Worm (Caenorhabditis elegans): ENCODE data around the gene T18D3.6.

Gene T18D3.6

DNA sequence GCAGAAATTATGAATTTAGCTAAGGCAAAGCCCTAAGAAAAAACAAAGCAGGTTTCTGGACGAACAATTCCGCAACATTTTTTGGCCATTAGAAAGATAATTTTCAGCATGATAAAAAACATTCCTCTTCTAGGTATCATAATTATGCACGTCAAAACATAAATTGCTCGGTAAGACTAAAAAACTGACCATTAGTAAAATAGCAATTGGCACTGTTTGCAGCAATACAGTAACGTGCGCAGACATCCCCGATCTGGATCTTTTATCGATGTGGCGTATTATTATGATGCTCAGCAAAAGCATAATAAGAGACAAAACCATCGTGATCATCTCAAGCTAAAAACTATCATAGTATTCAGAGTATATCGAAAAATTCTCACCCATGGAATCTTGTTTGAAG is 26.7 kb downstream of the T18D3.6 start:
- no peak for TF ChIP-seq egrh-3 (GFP tag; IDR thresholded peaks at IDR 0.05)
- no peak for TF ChIP-seq F57C9.4 (tag; optimal IDR thresholded peaks at IDR 0.05)
- no peak for TF ChIP-seq ztf-25 (GFP tag; IDR thresholded peaks at IDR 0.05)

DNA sequence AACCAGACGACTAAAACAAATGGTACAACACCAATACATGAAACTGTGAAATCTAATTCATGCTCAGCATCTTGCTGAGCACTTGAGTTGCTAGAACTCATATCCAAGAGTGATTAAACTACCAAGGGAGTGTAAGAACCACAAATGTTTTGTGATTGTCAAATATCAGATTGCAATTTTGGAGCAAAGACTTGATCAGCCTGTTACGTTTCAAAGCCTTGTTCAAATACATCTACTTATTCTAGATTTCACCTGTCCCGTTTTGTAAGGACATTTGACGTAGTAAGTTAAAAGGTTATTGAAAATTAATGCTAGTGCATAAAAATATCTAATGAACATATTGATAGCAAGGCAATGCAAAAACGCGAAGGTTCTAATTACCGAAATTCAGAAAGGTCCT is 27.6 kb downstream of the T18D3.6 start, which contains the start of gene F45E6.1:
F45E6.1 (minus strand) TSS at position 101 of the 400 bp plus-strand sequence.
- TF ChIP-seq lag-1 (GFP tag; IDR thresholded peaks at IDR 0.05), result no peak
- TF ChIP-seq Y53F4B.3 (GFP tag; IDR thresholded peaks at IDR 0.05), result no peak
- TF ChIP-seq ztf-6 (GFP tag; IDR thresholded peaks at IDR 0.05), result no peak
- TF ChIP-seq nhr-27 (tag; optimal IDR thresholded peaks at IDR 0.05), result no peak

DNA sequence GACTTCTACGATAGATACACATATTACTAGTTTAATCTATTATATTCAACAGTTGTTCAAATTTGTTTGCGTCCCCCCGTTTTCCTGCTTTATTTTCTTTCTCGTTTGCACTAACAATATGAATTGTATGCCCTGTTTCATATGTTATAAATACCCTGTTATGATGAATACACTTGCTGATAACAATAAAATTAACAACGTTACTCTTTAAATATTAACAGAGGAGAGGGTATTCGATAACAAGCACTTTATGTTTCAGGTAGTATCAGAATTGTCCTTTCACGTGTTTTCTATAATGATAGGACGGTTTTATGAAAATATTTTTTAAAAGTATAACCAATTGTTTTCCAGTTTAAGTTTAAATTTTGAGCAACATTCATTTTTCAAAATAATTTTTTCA is 28.8 kb downstream of the T18D3.6 start:
- TF ChIP-seq F52B5.7 (tag; optimal IDR thresholded peaks at IDR 0.05), result no peak

DNA sequence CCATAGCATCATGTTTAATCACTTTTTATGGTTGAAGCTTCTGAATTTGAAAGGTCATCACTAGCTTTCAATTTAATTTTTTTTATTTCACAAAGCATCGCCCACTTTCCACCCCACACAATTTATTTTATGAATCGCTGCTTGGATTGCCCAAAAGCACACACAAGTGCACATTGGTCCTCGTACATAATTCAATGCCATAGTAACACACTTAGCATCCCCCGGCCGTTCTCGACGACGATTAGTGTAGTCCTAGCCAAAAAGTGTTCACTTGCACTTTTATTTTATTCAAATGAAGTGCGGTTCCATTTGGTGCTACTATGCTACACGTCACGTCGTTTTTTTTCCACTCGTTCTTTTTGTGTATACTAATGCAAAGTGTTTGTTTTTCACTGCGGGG is 29.3 kb downstream of the T18D3.6 start:
- TF ChIP-seq snpc-1.3 (tag; optimal IDR thresholded peaks at IDR 0.05; ENCODE audit: insufficient read depth) (no peak), rec-8 (tag; optimal IDR thresholded peaks at IDR 0.05) (no peak), lir-1 (GFP tag; conservative IDR thresholded peaks at IDR 0.05) (no peak), ceh-27 (GFP tag; optimal IDR thresholded peaks at IDR 0.05) (no peak), C17E4.6 (GFP tag; IDR thresholded peaks at IDR 0.05) (no peak)

DNA sequence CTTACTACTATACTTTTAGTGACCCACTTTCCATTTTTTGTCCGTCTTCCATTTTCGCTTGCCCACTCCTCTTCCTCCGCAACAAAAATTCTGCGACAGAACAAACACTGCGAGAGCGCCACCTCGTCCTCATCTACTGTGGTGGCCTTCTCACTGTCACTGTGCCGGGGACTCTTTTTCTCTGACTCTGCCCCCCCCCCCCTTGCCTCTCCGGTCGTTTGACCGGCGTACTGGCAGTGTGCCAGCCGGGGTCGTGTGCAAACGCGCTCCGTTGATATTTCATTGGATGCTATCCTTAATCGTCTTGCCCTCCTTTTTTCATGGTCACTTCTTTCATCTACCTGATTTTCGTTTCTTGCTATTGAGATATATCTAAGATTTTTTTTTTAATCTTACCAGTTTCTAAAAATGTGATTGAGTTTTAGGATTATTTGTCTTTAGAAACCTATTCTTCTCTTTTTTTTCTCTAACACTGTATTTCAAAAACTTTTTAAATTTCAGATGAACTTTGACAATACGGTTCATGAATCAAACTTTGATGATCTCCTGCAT is 30.8 kb downstream of the T18D3.6 start, which contains the start of gene atf-6:
atf-6 (plus strand) TSS at position 502 of the 552 bp plus-strand sequence.
- TF ChIP-seq C17E4.6 (GFP tag; IDR thresholded peaks at IDR 0.05), result no peak
- no peak for TF ChIP-seq Y79H2A.3 (GFP tag; conservative IDR thresholded peaks at IDR 0.05)
- 0 out of 2 replicates have a peak, but pooled peaks have one; percentile 44 for TF ChIP-seq ztf-25 (GFP tag; IDR thresholded peaks at IDR 0.05)
- peak; percentile 59; the same call in 1 of the 2 replicates for TF ChIP-seq B0336.3 (GFP tag; IDR thresholded peaks at IDR 0.05)
- TF ChIP-seq somi-1 (GFP tag; optimal IDR thresholded peaks at IDR 0.05), result no peak
- peak; percentile 97 for TF ChIP-seq nhr-80 (tag; optimal IDR thresholded peaks at IDR 0.05)
- peak; percentile 98 for TF ChIP-seq egrh-3 (GFP tag; IDR thresholded peaks at IDR 0.05)
- TF ChIP-seq gei-17 (GFP tag; optimal IDR thresholded peaks at IDR 0.05), result peak; percentile 70
- peak; percentile 41; the same call in 1 of the 2 replicates for TF ChIP-seq rcor-1 (GFP tag; IDR thresholded peaks at IDR 0.05)
- no peak for TF ChIP-seq efl-1 (GFP tag; optimal IDR thresholded peaks at IDR 0.05)
- peak; percentile 99 for TF ChIP-seq zfh-2 (GFP tag; conservative IDR thresholded peaks at IDR 0.05)
- peak; percentile 88 for TF ChIP-seq ceh-27 (GFP tag; optimal IDR thresholded peaks at IDR 0.05)
- no peak for TF ChIP-seq attf-6 (GFP tag; IDR thresholded peaks at IDR 0.05)
- peak; percentile 45 for TF ChIP-seq atf-7 (tag; optimal IDR thresholded peaks at IDR 0.05)
- no peak for TF ChIP-seq fkh-3 (tag; optimal IDR thresholded peaks at IDR 0.05)
- TF ChIP-seq egl-44 (GFP tag; IDR thresholded peaks at IDR 0.05), result peak; percentile 71; the same call in 1 of the 2 replicates
- TF ChIP-seq F52B5.7 (tag; optimal IDR thresholded peaks at IDR 0.05), result no peak
- TF ChIP-seq Y53G8AR.9 (GFP tag; conservative IDR thresholded peaks at IDR 0.05), result peak; percentile 39; the same call in 1 of the 2 replicates
- peak; percentile 88 for TF ChIP-seq attf-5 (GFP tag; optimal IDR thresholded peaks at IDR 0.05)
- TF ChIP-seq lin-40 (tag; optimal IDR thresholded peaks at IDR 0.05), result peak; percentile 78
- TF ChIP-seq K11D2.4 (GFP tag; IDR thresholded peaks at IDR 0.05), result peak; percentile 71
- TF ChIP-seq ekl-4 (GFP tag; IDR thresholded peaks at IDR 0.05), result 0 out of 2 replicates have a peak, but pooled peaks have one; percentile 28
- TF ChIP-seq B0261.1 (tag; optimal IDR thresholded peaks at IDR 0.05), result peak; percentile 7
- peak; percentile 2 for TF ChIP-seq F22D6.2 (tag; optimal IDR thresholded peaks at IDR 0.05)
- peak; percentile 37 for TF ChIP-seq F23B12.7 (tag; optimal IDR thresholded peaks at IDR 0.05; ENCODE audit: insufficient read depth)
- no peak for TF ChIP-seq ccch-3 (GFP tag; optimal IDR thresholded peaks at IDR 0.05)
- TF ChIP-seq ztf-6 (GFP tag; IDR thresholded peaks at IDR 0.05), result peak; percentile 58; the same call in 1 of the 2 replicates
- no peak for TF ChIP-seq ztf-22 (GFP tag; optimal IDR thresholded peaks at IDR 0.05)
- TF ChIP-seq let-526 (GFP tag; IDR thresholded peaks at IDR 0.05), result 0 out of 2 replicates have a peak, but pooled peaks have one; percentile 20
- TF ChIP-seq dpff-1 (tag; optimal IDR thresholded peaks at IDR 0.05), result no peak
- no peak for TF ChIP-seq bed-1 (GFP tag; IDR thresholded peaks at IDR 0.05)
- no peak for TF ChIP-seq athp-1 (tag; optimal IDR thresholded peaks at IDR 0.05)
- peak; percentile 96 for TF ChIP-seq K12H6.12 (tag; optimal IDR thresholded peaks at IDR 0.05)

Measured in whole organism, young adult.